Worm (Caenorhabditis elegans): Measurements from ENCODE around the gene pgap-3.

The pgap-3 gene

DNA sequence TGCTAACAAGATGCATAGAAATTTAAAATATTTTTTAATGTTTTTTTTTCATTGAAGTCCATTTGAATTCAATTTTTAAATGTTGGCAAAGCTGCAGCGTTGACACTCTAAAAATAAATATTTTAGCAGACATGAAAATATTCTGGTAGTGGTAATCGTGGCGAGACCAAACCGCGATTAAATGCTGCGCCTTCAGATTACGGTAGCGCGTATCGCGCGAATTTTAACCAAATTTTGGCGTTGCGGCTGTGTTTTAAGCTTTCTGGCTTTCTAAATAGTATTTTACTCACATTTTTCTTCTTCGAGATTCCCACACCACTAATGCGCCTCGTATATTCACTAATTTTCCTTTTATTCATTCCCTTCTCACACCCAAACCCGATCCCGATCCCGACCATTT is 51.6 kb downstream of the pgap-3 start, which contains the start of gene cpg-4:
Gene cpg-4, plus strand, starts transcription at position 303 of the 400 bp plus-strand sequence.
- TF ChIP-seq ekl-4 (GFP tag; IDR thresholded peaks at IDR 0.05) = peak; percentile 53; the same call in 1 of the 2 replicates
- TF ChIP-seq C06A6.2 (GFP tag; conservative IDR thresholded peaks at IDR 0.05) = no peak
- no peak for TF ChIP-seq bed-2 (GFP tag; IDR thresholded peaks at IDR 0.05)
- TF ChIP-seq ceh-91 (GFP tag; IDR thresholded peaks at IDR 0.05) = peak; percentile 85
- TF ChIP-seq madf-3 (GFP tag; IDR thresholded peaks at IDR 0.05) = peak; percentile 66; the same call in 1 of the 2 replicates
- TF ChIP-seq madf-6 (GFP tag; IDR thresholded peaks at IDR 0.05) = peak; percentile 98
- TF ChIP-seq pbrm-1 (GFP tag; IDR thresholded peaks at IDR 0.05) = no peak
- TF ChIP-seq mcd-1 (GFP tag; IDR thresholded peaks at IDR 0.05) = no peak
- peak; percentile 69 for TF ChIP-seq F49E8.2 (tag; optimal IDR thresholded peaks at IDR 0.05; ENCODE audit: insufficient read depth)
- TF ChIP-seq K11D2.4 (GFP tag; IDR thresholded peaks at IDR 0.05) = no peak
- peak; percentile 7 for TF ChIP-seq tlf-1 (GFP tag; optimal IDR thresholded peaks at IDR 0.05)
- TF ChIP-seq mes-4 (tag; optimal IDR thresholded peaks at IDR 0.05) = no peak
- no peak for TF ChIP-seq lag-1 (GFP tag; IDR thresholded peaks at IDR 0.05)
- no peak for TF ChIP-seq madf-10 (tag; optimal IDR thresholded peaks at IDR 0.05)
- TF ChIP-seq ztf-26 (tag; optimal IDR thresholded peaks at IDR 0.05) = no peak
- no peak for TF ChIP-seq tbx-9 (tag; optimal IDR thresholded peaks at IDR 0.05; ENCODE audit: borderline replicate concordance)
- TF ChIP-seq B0261.1 (tag; optimal IDR thresholded peaks at IDR 0.05) = no peak
- peak; percentile 5 for TF ChIP-seq snpc-1.3 (tag; optimal IDR thresholded peaks at IDR 0.05; ENCODE audit: insufficient read depth)
- TF ChIP-seq lin-26 (GFP tag; IDR thresholded peaks at IDR 0.05) = no peak
- TF ChIP-seq fkh-3 (tag; optimal IDR thresholded peaks at IDR 0.05) = no peak
- no peak for TF ChIP-seq unc-62 (GFP tag; optimal IDR thresholded peaks at IDR 0.05)
- no peak for TF ChIP-seq somi-1 (GFP tag; optimal IDR thresholded peaks at IDR 0.05)
- 0 out of 2 replicates have a peak, but pooled peaks have one; percentile 17 for TF ChIP-seq attf-3 (GFP tag; conservative IDR thresholded peaks at IDR 0.05)
- TF ChIP-seq cebp-1 (GFP tag; IDR thresholded peaks at IDR 0.05) = no peak
- no peak for TF ChIP-seq cebp-1 (tag; optimal IDR thresholded peaks at IDR 0.05)
- TF ChIP-seq hmg-1.2 (GFP tag; IDR thresholded peaks at IDR 0.05) = peak; percentile 33; the same call in 1 of the 2 replicates
- no peak for TF ChIP-seq him-1 (tag; optimal IDR thresholded peaks at IDR 0.05)
- TF ChIP-seq hmg-20 (GFP tag; IDR thresholded peaks at IDR 0.05) = no peak
- no peak for TF ChIP-seq ZK185.1 (tag; optimal IDR thresholded peaks at IDR 0.05; ENCODE audit: poor library complexity, severe bottlenecking)
- TF ChIP-seq lin-35 (GFP tag; optimal IDR thresholded peaks at IDR 0.05) = no peak
- no peak for TF ChIP-seq F37B4.10 (GFP tag; IDR thresholded peaks at IDR 0.05)
- TF ChIP-seq ceh-100 (GFP tag; IDR thresholded peaks at IDR 0.05) = no peak
- TF ChIP-seq nhr-80 (tag; optimal IDR thresholded peaks at IDR 0.05) = no peak
- no peak for TF ChIP-seq Y53F4B.3 (GFP tag; IDR thresholded peaks at IDR 0.05)
- TF ChIP-seq cebp-2 (GFP tag; IDR thresholded peaks at IDR 0.05) = no peak
- no peak for TF ChIP-seq Y67H2A.10 (GFP tag; conservative IDR thresholded peaks at IDR 0.05)
- TF ChIP-seq ets-4 (GFP tag; optimal IDR thresholded peaks at IDR 0.05) = no peak
- TF ChIP-seq rcor-1 (GFP tag; IDR thresholded peaks at IDR 0.05) = peak; percentile 75; the same call in 1 of the 2 replicates
- no peak for TF ChIP-seq repo-1 (tag; optimal IDR thresholded peaks at IDR 0.05)
- peak; percentile 78 for TF ChIP-seq dpl-1 (GFP tag; optimal IDR thresholded peaks at IDR 0.05)
- no peak for TF ChIP-seq attf-6 (GFP tag; IDR thresholded peaks at IDR 0.05)
- no peak for TF ChIP-seq hrde-1 (tag; optimal IDR thresholded peaks at IDR 0.05; ENCODE audit: borderline replicate concordance)
- TF ChIP-seq F23B12.7 (tag; optimal IDR thresholded peaks at IDR 0.05; ENCODE audit: insufficient read depth) = peak; percentile 56
- no peak for TF ChIP-seq tbp1 (GFP tag; optimal IDR thresholded peaks at IDR 0.05)
- no peak for TF ChIP-seq nfyb-1 (GFP tag; IDR thresholded peaks at IDR 0.05)
- TF ChIP-seq die-1 (tag; optimal IDR thresholded peaks at IDR 0.05) = no peak
- no peak for TF ChIP-seq ztf-22 (GFP tag; optimal IDR thresholded peaks at IDR 0.05)
- no peak for TF ChIP-seq F55B11.4 (tag; optimal IDR thresholded peaks at IDR 0.05; ENCODE audit: borderline replicate concordance, insufficient read depth)
- TF ChIP-seq gei-17 (GFP tag; optimal IDR thresholded peaks at IDR 0.05) = no peak

Measured in whole organism, young adult.